Fruit fly (Drosophila melanogaster): ENCODE data around the gene Meltrin.

The Meltrin gene

dm6 chr3R:14721942-14722939, 25.1 kb upstream of the Meltrin start (continued):
- peak; percentile 51; the same call in 1 of the 2 replicates for TF ChIP-seq danr (GFP tag; IDR thresholded peaks at IDR 0.05)
- TF ChIP-seq fd3F (GFP tag; optimal IDR thresholded peaks at IDR 0.05), result peak; percentile 43
- no peak for TF ChIP-seq CG10565 (GFP tag; optimal IDR thresholded peaks at IDR 0.05)
- TF ChIP-seq gcm (GFP tag; optimal IDR thresholded peaks at IDR 0.05), result peak; percentile 37
- peak; percentile 74 for TF ChIP-seq Aef1 (GFP tag; IDR thresholded peaks at IDR 0.05)
- no peak for TF ChIP-seq C15 (GFP tag; IDR thresholded peaks at IDR 0.05)
- TF ChIP-seq CG14667 (GFP tag; IDR thresholded peaks at IDR 0.05), result peak; percentile 52; the same call in 1 of the 2 replicates
- TF ChIP-seq Rx (GFP tag; IDR thresholded peaks at IDR 0.05), result peak; percentile 61
- TF ChIP-seq CG33557 (GFP tag; optimal IDR thresholded peaks at IDR 0.05), result no peak
- peak; percentile 21 for TF ChIP-seq CG10274 (GFP tag; optimal IDR thresholded peaks at IDR 0.05)
- TF ChIP-seq nom (GFP tag; optimal IDR thresholded peaks at IDR 0.05), result peak; percentile 47
- no peak for TF ChIP-seq CG42726 (GFP tag; IDR thresholded peaks at IDR 0.05; ENCODE audit: partially characterized antibody)
- TF ChIP-seq crol (GFP tag; IDR thresholded peaks at IDR 0.05), result peak; percentile 6; the same call in 1 of the 2 replicates
- TF ChIP-seq sim (GFP tag; IDR thresholded peaks at IDR 0.05), result no peak; the same call in 1 of the 2 replicates
- TF ChIP-seq Fer2 (tag; optimal IDR thresholded peaks at IDR 0.05), result no peak
- TF ChIP-seq dimm (GFP tag; IDR thresholded peaks at IDR 0.05), result 0 out of 2 replicates have a peak, but pooled peaks have one; percentile 26
- TF ChIP-seq pita (GFP tag; optimal IDR thresholded peaks at IDR 0.05), result no peak
- TF ChIP-seq Bdp1 (GFP tag; optimal IDR thresholded peaks at IDR 0.05), result peak; percentile 56
- TF ChIP-seq B-H1 (GFP tag; IDR thresholded peaks at IDR 0.05), result peak; percentile 66
- peak; percentile 71 for TF ChIP-seq stc (GFP tag; IDR thresholded peaks at IDR 0.05)
- no peak for TF ChIP-seq Poxn (GFP tag; IDR thresholded peaks at IDR 0.05)
- peak; percentile 68 for TF ChIP-seq CG7556 (GFP tag; optimal IDR thresholded peaks at IDR 0.05)
- no peak for TF ChIP-seq Hr39 (optimal IDR thresholded peaks at IDR 0.05)
- no peak for TF ChIP-seq CG4617 (GFP tag; optimal IDR thresholded peaks at IDR 0.05; ENCODE audit: borderline replicate concordance)
- TF ChIP-seq lbe (GFP tag; optimal IDR thresholded peaks at IDR 0.05), result peak; percentile 29
- peak; percentile 71 for TF ChIP-seq slbo (GFP tag; IDR thresholded peaks at IDR 0.05)
- peak; percentile 75 for TF ChIP-seq CG30403 (GFP tag; optimal IDR thresholded peaks at IDR 0.05)
- TF ChIP-seq CG10147 (GFP tag; optimal IDR thresholded peaks at IDR 0.05), result peak; percentile 26
- peak; percentile 70 for TF ChIP-seq CG8924 (tag; optimal IDR thresholded peaks at IDR 0.05)
- peak; percentile 66 for TF ChIP-seq CG12942 (GFP tag; optimal IDR thresholded peaks at IDR 0.05)
- peak; percentile 80 for TF ChIP-seq CG3838 (GFP tag; optimal IDR thresholded peaks at IDR 0.05)
- 0 out of 2 replicates have a peak, but pooled peaks have one; percentile 28 for TF ChIP-seq sens-2 (GFP tag; IDR thresholded peaks at IDR 0.05)
- peak; percentile 70 for TF ChIP-seq maf-S (GFP tag; optimal IDR thresholded peaks at IDR 0.05)
- no peak for TF ChIP-seq ftz-f1 (GFP tag; optimal IDR thresholded peaks at IDR 0.05)
- peak; percentile 52 for TF ChIP-seq her (GFP tag; optimal IDR thresholded peaks at IDR 0.05)
- TF ChIP-seq sc (optimal IDR thresholded peaks at IDR 0.05), result no peak
- TF ChIP-seq sc (GFP tag; optimal IDR thresholded peaks at IDR 0.05), result peak; percentile 27
- TF ChIP-seq sob (GFP tag; IDR thresholded peaks at IDR 0.05), result peak; percentile 68
- TF ChIP-seq CG7745 (tag; optimal IDR thresholded peaks at IDR 0.05), result no peak
- peak; percentile 72 for TF ChIP-seq ab (GFP tag; optimal IDR thresholded peaks at IDR 0.05)
- peak; percentile 8 for TF ChIP-seq CTCF (GFP tag; optimal IDR thresholded peaks at IDR 0.05)
- no peak for TF ChIP-seq bigmax (GFP tag; optimal IDR thresholded peaks at IDR 0.05)
- TF ChIP-seq CG16863 (GFP tag; optimal IDR thresholded peaks at IDR 0.05), result peak; percentile 69
- TF ChIP-seq pb (GFP tag; optimal IDR thresholded peaks at IDR 0.05), result peak; percentile 55
- TF ChIP-seq az2 (GFP tag; optimal IDR thresholded peaks at IDR 0.05), result peak; percentile 68
- peak; percentile 74 for TF ChIP-seq lab (GFP tag; optimal IDR thresholded peaks at IDR 0.05)
- TF ChIP-seq CG11695 (GFP tag; IDR thresholded peaks at IDR 0.05), result peak; percentile 74
- TF ChIP-seq E2f2 (GFP tag; IDR thresholded peaks at IDR 0.05), result peak; percentile 49
- no peak for TF ChIP-seq pzg (GFP tag; optimal IDR thresholded peaks at IDR 0.05)
- peak; percentile 68 for TF ChIP-seq lilli (GFP tag; optimal IDR thresholded peaks at IDR 0.05)

All from whole organism, embryonic.